Fruit fly (Drosophila melanogaster) whole organism, wandering third instar larva: ENCODE results near the gene RpL3.
A peak's percentile ranks its signal among the peaks of the same experiment; 100 is the strongest.

Source experiments
- Abd-B ChIP-seq: fragments of >200 bp; optimal IDR thresholded peaks from 2 replicates; lab custom pipeline; 2017; ENCODE audit warnings: missing biosample characterization, missing genetic modification characterization
- CG32264 ChIP-seq: fragments of 200-800 bp; sonication (Bioruptor generic); optimal IDR thresholded peaks from 2 replicates; lab custom pipeline; 2016; ENCODE audit warnings: missing biosample characterization, missing genetic modification characterization
- CG9705 ChIP-seq: fragments of 200-800 bp; sonication (Bioruptor generic); optimal IDR thresholded peaks from 2 replicates; lab custom pipeline; 2018; ENCODE audit warnings: missing biosample characterization, mild to moderate bottlenecking, missing genetic modification characterization
- CrebA ChIP-seq: fragments of 200-800 bp; sonication (Bioruptor generic); optimal IDR thresholded peaks from 2 replicates; lab custom pipeline; 2016; ENCODE audit warnings: missing biosample characterization, mild to moderate bottlenecking, missing genetic modification characterization, borderline replicate concordance
- Dfd ChIP-seq: fragments of >200 bp; optimal IDR thresholded peaks from 2 replicates; lab custom pipeline; 2017; ENCODE audit warnings: missing biosample characterization, missing genetic modification characterization
- Dif ChIP-seq: fragments of 200-275, 200-300 bp; sonication (Bioruptor generic); optimal IDR thresholded peaks from 2 replicates; lab custom pipeline; 2018; ENCODE audit warnings: missing biosample characterization, missing genetic modification characterization; ENCODE audit not compliant: partially characterized antibody
- GATAd ChIP-seq: sonication (Bioruptor generic); optimal IDR thresholded peaks from 2 replicates; lab custom pipeline; 2016; ENCODE audit warnings: missing biosample characterization, missing genetic modification characterization
- HLH106 ChIP-seq: fragments of 200-800 bp; optimal IDR thresholded peaks from 3 replicates; lab custom pipeline; 2019; ENCODE audit warnings: missing biosample characterization, mild to moderate bottlenecking, missing genetic modification characterization, moderate library complexity
- Hnf4 ChIP-seq: fragments of 200-800 bp; sonication (Bioruptor generic); optimal IDR thresholded peaks from 2 replicates; lab custom pipeline; 2016; ENCODE audit warnings: missing biosample characterization, mild to moderate bottlenecking, missing genetic modification characterization
- Hr78 ChIP-seq: fragments of >200 bp; optimal IDR thresholded peaks from 2 replicates; lab custom pipeline; 2017; ENCODE audit warnings: missing biosample characterization, missing genetic modification characterization
- Hr83 ChIP-seq: fragments of 200-300 bp; sonication (Bioruptor generic); optimal IDR thresholded peaks from 2 replicates; lab custom pipeline; 2016; ENCODE audit warnings: missing biosample characterization, mild to moderate bottlenecking, missing genetic modification characterization, moderate library complexity; ENCODE audit not compliant: poor library complexity, severe bottlenecking
- Jra ChIP-seq: sonication (Bioruptor generic); optimal IDR thresholded peaks from 2 replicates; lab custom pipeline; 2016; ENCODE audit warnings: missing biosample characterization, missing genetic modification characterization
- Mio ChIP-seq: sonication (Bioruptor generic); optimal IDR thresholded peaks from 2 replicates; lab custom pipeline; 2016; ENCODE audit warnings: missing biosample characterization, missing genetic modification characterization
- Myc ChIP-seq: fragments of >200 bp; optimal IDR thresholded peaks from 2 replicates; lab custom pipeline; 2017
- N ChIP-seq: fragments of >200 bp; optimal IDR thresholded peaks from 2 replicates; lab custom pipeline; 2018; ENCODE audit warnings: missing biosample characterization, missing external identifiers, missing genetic modification characterization
- OdsH ChIP-seq: fragments of 200-800 bp; sonication (Bioruptor generic); optimal IDR thresholded peaks from 2 replicates; lab custom pipeline; 2016; ENCODE audit warnings: missing biosample characterization, mild to moderate bottlenecking, missing genetic modification characterization
- Rel ChIP-seq, 2 experiments: fragments of 200-800 bp; sonication (Bioruptor generic) in 1 of 2; optimal IDR thresholded peaks; 2 replicates in 1 of 2; 3 replicates in 1 of 2; lab custom pipeline; 2016 to 2019; ENCODE audit warnings: mild to moderate bottlenecking in 2 of 2, missing biosample characterization in 2 of 2, missing genetic modification characterization in 2 of 2, moderate library complexity in 1 of 2
- Sp1 ChIP-seq: fragments of 200-800 bp; sonication (Bioruptor generic); optimal IDR thresholded peaks from 3 replicates; lab custom pipeline; 2019; ENCODE audit warnings: missing biosample characterization, mild to moderate bottlenecking, missing genetic modification characterization, moderate library complexity
- Vsx2 ChIP-seq: fragments of 200-300, 225-300 bp; sonication (Bioruptor generic); optimal IDR thresholded peaks from 2 replicates; lab custom pipeline; 2018; ENCODE audit warnings: missing biosample characterization, missing genetic modification characterization; ENCODE audit not compliant: partially characterized antibody
- br ChIP-seq: fragments of 200-800 bp; sonication (Bioruptor generic); optimal IDR thresholded peaks from 2 replicates; lab custom pipeline; 2016; ENCODE audit warnings: missing biosample characterization, missing genetic modification characterization
- brk ChIP-seq: fragments of 200-800 bp; sonication (Bioruptor generic); optimal IDR thresholded peaks from 2 replicates; lab custom pipeline; 2016; ENCODE audit warnings: missing biosample characterization, mild to moderate bottlenecking, missing genetic modification characterization
- dl ChIP-seq, 2 experiments: fragments of 175-275, 200-275 bp in 1 of 2; fragments of 200-275 bp in 1 of 2; sonication (Bioruptor generic); optimal IDR thresholded peaks; lab custom pipeline; 2018; ENCODE audit warnings: mild to moderate bottlenecking in 2 of 2, missing biosample characterization in 2 of 2, missing genetic modification characterization in 2 of 2, moderate library complexity in 2 of 2; ENCODE audit not compliant: partially characterized antibody in 2 of 2, insufficient read depth in 1 of 2
- dmrt93B ChIP-seq: fragments of 200-800 bp; sonication (Bioruptor generic); optimal IDR thresholded peaks from 2 replicates; lab custom pipeline; 2018; ENCODE audit warnings: missing biosample characterization, mild to moderate bottlenecking, missing genetic modification characterization
- dsf ChIP-seq: sonication (Bioruptor generic); optimal IDR thresholded peaks from 2 replicates; lab custom pipeline; 2016; ENCODE audit warnings: missing biosample characterization, missing genetic modification characterization, borderline replicate concordance
- ey ChIP-seq: fragments of 200-800 bp; sonication (Bioruptor generic); optimal IDR thresholded peaks from 2 replicates; lab custom pipeline; 2016; ENCODE audit warnings: missing biosample characterization, missing genetic modification characterization
- foxo ChIP-seq, 2 experiments: fragments of 200-800 bp; sonication (Bioruptor generic); optimal IDR thresholded peaks; 2 replicates in 1 of 2; 3 replicates in 1 of 2; lab custom pipeline; 2016 to 2017; ENCODE audit warnings: missing biosample characterization in 2 of 2, missing genetic modification characterization in 2 of 2
- fru ChIP-seq: fragments of 200-800 bp; sonication (Bioruptor generic); optimal IDR thresholded peaks from 3 replicates; lab custom pipeline; 2016; ENCODE audit warnings: missing biosample characterization, mild to moderate bottlenecking, missing genetic modification characterization
- h ChIP-seq: fragments of 200-800 bp; sonication (Bioruptor generic); optimal IDR thresholded peaks from 3 replicates; lab custom pipeline; 2016; ENCODE audit warnings: missing biosample characterization, mild to moderate bottlenecking, missing genetic modification characterization
- jim ChIP-seq: fragments of 175-275, 200-325 bp; sonication (Bioruptor generic); optimal IDR thresholded peaks from 2 replicates; lab custom pipeline; 2016; ENCODE audit warnings: missing biosample characterization, mild to moderate bottlenecking, missing genetic modification characterization
- lola ChIP-seq: fragments of >200 bp; optimal IDR thresholded peaks from 2 replicates; lab custom pipeline; 2017; ENCODE audit warnings: missing biosample characterization, missing genetic modification characterization
- pan ChIP-seq: fragments of >200 bp; optimal IDR thresholded peaks from 2 replicates; lab custom pipeline; 2017
- psq ChIP-seq: fragments of 200-800 bp; sonication (Bioruptor generic); optimal IDR thresholded peaks from 3 replicates; lab custom pipeline; 2017; ENCODE audit warnings: missing biosample characterization, mild to moderate bottlenecking, missing genetic modification characterization, moderate library complexity
- rgr ChIP-seq: fragments of 200-800 bp; sonication (Bioruptor generic); optimal IDR thresholded peaks from 3 replicates; lab custom pipeline; 2016; ENCODE audit warnings: missing biosample characterization, mild to moderate bottlenecking, missing genetic modification characterization
- sage ChIP-seq: fragments of 200-800 bp; sonication (Bioruptor generic); optimal IDR thresholded peaks from 2 replicates; lab custom pipeline; 2016; ENCODE audit warnings: missing biosample characterization, mild to moderate bottlenecking, missing genetic modification characterization
- sv ChIP-seq: fragments of 200-800 bp; sonication (Bioruptor generic); optimal IDR thresholded peaks from 3 replicates; lab custom pipeline; 2016; ENCODE audit warnings: missing biosample characterization, missing genetic modification characterization
- tai ChIP-seq: sonication (Bioruptor generic); optimal IDR thresholded peaks from 2 replicates; lab custom pipeline; 2016; ENCODE audit warnings: missing biosample characterization, missing genetic modification characterization
- usp ChIP-seq: fragments of >200 bp; optimal IDR thresholded peaks from 2 replicates; lab custom pipeline; 2017; ENCODE audit warnings: missing biosample characterization, missing genetic modification characterization
- woc ChIP-seq: sonication (Bioruptor generic); optimal IDR thresholded peaks from 2 replicates; lab custom pipeline; 2016; ENCODE audit warnings: missing biosample characterization, mild to moderate bottlenecking, missing genetic modification characterization

RpL3 gene

dm6 chr3R:11177579-11177978 is 44.1 kb upstream of the RpL3 start:
- TF ChIP-seq ey (GFP tag; lab: Kevin White, UChicago): no peak
- TF ChIP-seq foxo (GFP tag; optimal IDR thresholded peaks at IDR 0.05; lab: Kevin White, UChicago): no peak
- TF ChIP-seq dl (GFP tag; optimal IDR thresholded peaks at IDR 0.05; lab: Kevin White, UChicago; ENCODE audit: insufficient read depth in 1 of 2, partially characterized antibody in 2 of 2): no peak
- no peak for TF ChIP-seq CG32264
- no peak for TF ChIP-seq usp (GFP tag; lab: Kevin White, UChicago)
- no peak for TF ChIP-seq jim (GFP tag; lab: Kevin White, UChicago)
- TF ChIP-seq dsf (GFP tag; lab: Kevin White, UChicago): no peak
- TF ChIP-seq pan (lab: Kevin White, UChicago): no peak
- TF ChIP-seq Hr83: no peak
- TF ChIP-seq brk: no peak
- no peak for TF ChIP-seq dmrt93B (GFP tag; lab: Kevin White, UChicago)
- no peak for TF ChIP-seq Rel (GFP tag; optimal IDR thresholded peaks at IDR 0.05; lab: Kevin White, UChicago)
- no peak for TF ChIP-seq Rel (tag; optimal IDR thresholded peaks at IDR 0.05; lab: Kevin White, UChicago)

- TF ChIP-seq Abd-B (GFP tag; lab: Kevin White, UChicago) (no peak), Rel (GFP tag; optimal IDR thresholded peaks at IDR 0.05; lab: Kevin White, UChicago) (no peak), Rel (tag; optimal IDR thresholded peaks at IDR 0.05; lab: Kevin White, UChicago) (no peak), ey (GFP tag; lab: Kevin White, UChicago) (no peak), h (GFP tag; lab: Kevin White, UChicago) (no peak)
Measured at dm6 chr3R:11178300-11178699, 43.4 kb upstream of the RpL3 start.

dm6 chr3R:11195792-11196191 is 25.9 kb upstream of the RpL3 start, which contains the start of gene CG18577:
Gene CG18577 (plus strand): TSS chr3R:11196092.
- TF ChIP-seq Myc (lab: Kevin White, UChicago) (no peak), psq (GFP tag; lab: Kevin White, UChicago) (no peak), Rel (GFP tag; optimal IDR thresholded peaks at IDR 0.05; lab: Kevin White, UChicago) (no peak), Rel (tag; optimal IDR thresholded peaks at IDR 0.05; lab: Kevin White, UChicago) (no peak), CG32264 (no peak), Hr83 (no peak), Mio (GFP tag; lab: Kevin White, UChicago) (no peak), CG9705 (GFP tag; lab: Kevin White, UChicago) (no peak), HLH106 (tag; lab: Kevin White, UChicago) (no peak)

- TF ChIP-seq Abd-B (GFP tag; lab: Kevin White, UChicago): no peak
- no peak for TF ChIP-seq jim (GFP tag; lab: Kevin White, UChicago)
- TF ChIP-seq brk: peak; percentile 88
- TF ChIP-seq OdsH (GFP tag; lab: Kevin White, UChicago): peak; percentile 96
- peak; percentile 99 for TF ChIP-seq Sp1 (GFP tag; lab: Kevin White, UChicago)
- no peak for TF ChIP-seq pan (lab: Kevin White, UChicago)
- TF ChIP-seq lola (GFP tag; lab: Kevin White, UChicago): no peak
- peak; percentile 73 for TF ChIP-seq tai (GFP tag; lab: Kevin White, UChicago)
- TF ChIP-seq dl (GFP tag; optimal IDR thresholded peaks at IDR 0.05; lab: Kevin White, UChicago; ENCODE audit: insufficient read depth in 1 of 2, partially characterized antibody in 2 of 2): no peak
- TF ChIP-seq br: peak; percentile 90
- no peak for TF ChIP-seq N (GFP tag; lab: Kevin White, UChicago)
- peak; percentile 72 for TF ChIP-seq Hnf4 (GFP tag; lab: Kevin White, UChicago)
- TF ChIP-seq Hr78 (GFP tag; lab: Kevin White, UChicago): no peak
- TF ChIP-seq rgr (GFP tag; lab: Kevin White, UChicago): peak; percentile 94
- peak; percentile 96 for TF ChIP-seq fru (GFP tag; lab: Kevin White, UChicago)
- TF ChIP-seq Dif: peak; percentile 4
- TF ChIP-seq psq (GFP tag; lab: Kevin White, UChicago): peak; percentile 98
- peak; percentile 94 for TF ChIP-seq CG9705 (GFP tag; lab: Kevin White, UChicago)
- TF ChIP-seq ey (GFP tag; lab: Kevin White, UChicago): peak; percentile 90
- no peak for TF ChIP-seq CG32264
- TF ChIP-seq sv (GFP tag; lab: Kevin White, UChicago): peak; percentile 95
- TF ChIP-seq Rel (GFP tag; optimal IDR thresholded peaks at IDR 0.05; lab: Kevin White, UChicago): peak; percentile 73
- peak; percentile 65 for TF ChIP-seq Rel (tag; optimal IDR thresholded peaks at IDR 0.05; lab: Kevin White, UChicago)
- TF ChIP-seq Vsx2 (GFP tag; lab: Kevin White, UChicago): no peak
- TF ChIP-seq Hr83: no peak
- TF ChIP-seq HLH106 (tag; lab: Kevin White, UChicago): peak; percentile 95
- TF ChIP-seq dsf (GFP tag; lab: Kevin White, UChicago): peak; percentile 80
- no peak for TF ChIP-seq Jra (GFP tag; lab: Kevin White, UChicago)
- peak; percentile 95 for TF ChIP-seq h (GFP tag; lab: Kevin White, UChicago)
- peak; percentile 72 for TF ChIP-seq sage (GFP tag; lab: Kevin White, UChicago)
- peak in 1 of 2 experiments; percentile 96 for TF ChIP-seq foxo (GFP tag; optimal IDR thresholded peaks at IDR 0.05; lab: Kevin White, UChicago)
- no peak for TF ChIP-seq usp (GFP tag; lab: Kevin White, UChicago)
- TF ChIP-seq CrebA: no peak
- peak; percentile 64 for TF ChIP-seq GATAd (GFP tag; lab: Kevin White, UChicago)
- peak; percentile 98 for TF ChIP-seq dmrt93B (GFP tag; lab: Kevin White, UChicago)
- TF ChIP-seq Myc (lab: Kevin White, UChicago): no peak
- peak; percentile 92 for TF ChIP-seq woc
- TF ChIP-seq Dfd: peak; percentile 99
Measured at dm6 chr3R:11196648-11197388, 24.9 kb upstream of the RpL3 start.
